Worm (Caenorhabditis elegans): ENCODE data around the gene F01G10.9.

ce11 chrIV:10284194-10284910, 24.9 kb upstream of the F01G10.9 start, which contains the start of gene rad-51:
- TF ChIP-seq nhr-12 (tag; optimal IDR thresholded peaks at IDR 0.05) = no peak
- no peak for TF ChIP-seq nhr-11 (tag; optimal IDR thresholded peaks at IDR 0.05)
- TF ChIP-seq ceh-82 (tag; optimal IDR thresholded peaks at IDR 0.05) = peak in 2 of 3 experiments; percentile 55 to 75
- peak; percentile 45 for TF ChIP-seq jun-1 (tag; optimal IDR thresholded peaks at IDR 0.05)
- no peak for TF ChIP-seq unc-130 (tag; optimal IDR thresholded peaks at IDR 0.05)
- no peak for TF ChIP-seq pqm-1 (tag; optimal IDR thresholded peaks at IDR 0.05)
- no peak for TF ChIP-seq ama-1 (optimal IDR thresholded peaks at IDR 0.05)
- TF ChIP-seq unc-86 (tag; optimal IDR thresholded peaks at IDR 0.05) = peak; percentile 32

All from whole organism, L1 larva.